Worm (Caenorhabditis elegans): Measurements from ENCODE around the gene srg-15.

The srg-15 gene

ce11 chrII:8746298-8746775, 36.1 kb upstream of the srg-15 start (continued):
- TF ChIP-seq ama-1 (optimal IDR thresholded peaks at IDR 0.05) (peak; percentile 96), mxl-2 (GFP tag; conservative IDR thresholded peaks at IDR 0.05) (peak; percentile 68), F49E8.2 (tag; optimal IDR thresholded peaks at IDR 0.05; ENCODE audit: borderline replicate concordance) (no peak), dve-1 (tag; optimal IDR thresholded peaks at IDR 0.05; ENCODE audit: insufficient read depth) (no peak), snpc-4 (tag; optimal IDR thresholded peaks at IDR 0.05) (no peak), duxl-1 (tag; optimal IDR thresholded peaks at IDR 0.05; ENCODE audit: poor library complexity) (peak; percentile 58), madf-5 (GFP tag; IDR thresholded peaks at IDR 0.05) (peak in 1 of 2 experiments; percentile 63; a peak in 1 of 4 replicates)

- TF ChIP-seq mxl-3 (GFP tag; optimal IDR thresholded peaks at IDR 0.05) (no peak), ceh-32 (tag; optimal IDR thresholded peaks at IDR 0.05; ENCODE audit: poor library complexity) (no peak), aha-1 (tag) (peak; percentile 90), sdz-12 (GFP tag; optimal IDR thresholded peaks at IDR 0.05) (no peak), nhr-102 (tag; optimal IDR thresholded peaks at IDR 0.05) (no peak), nhr-77 (tag; optimal IDR thresholded peaks at IDR 0.05) (peak; percentile 34), snpc-1.2 (GFP tag; IDR thresholded peaks at IDR 0.05) (no peak), rbr-2 (tag; optimal IDR thresholded peaks at IDR 0.05) (no peak), nhr-42 (GFP tag; IDR thresholded peaks at IDR 0.05) (no peak), hlh-11 (tag; optimal IDR thresholded peaks at IDR 0.05) (no peak), ceh-28 (tag; optimal IDR thresholded peaks at IDR 0.05) (no peak), Y5F2A.4 (GFP tag; optimal IDR thresholded peaks at IDR 0.05) (no peak), nhr-28 (tag; optimal IDR thresholded peaks at IDR 0.05) (no peak), pqm-1 (tag; optimal IDR thresholded peaks at IDR 0.05) (no peak), Y48G9A.11 (GFP tag; IDR thresholded peaks at IDR 0.05) (0 out of 2 replicates have a peak, but pooled peaks have one; percentile 23), F10B5.3 (tag; optimal IDR thresholded peaks at IDR 0.05) (no peak), ama-1 (optimal IDR thresholded peaks at IDR 0.05) (peak; percentile 74), hlh-30 (tag; optimal IDR thresholded peaks at IDR 0.05; ENCODE audit: insufficient read depth) (peak; percentile 8), gei-8 (GFP tag; optimal IDR thresholded peaks at IDR 0.05) (no peak), fkh-10 (GFP tag; optimal IDR thresholded peaks at IDR 0.05) (no peak), vab-7 (GFP tag; IDR thresholded peaks at IDR 0.05) (no peak), ZK546.5 (tag; optimal IDR thresholded peaks at IDR 0.05) (no peak), lin-13 (GFP tag; optimal IDR thresholded peaks at IDR 0.05) (no peak), ztf-11 (tag; optimal IDR thresholded peaks at IDR 0.05) (no peak), unc-39 (tag; optimal IDR thresholded peaks at IDR 0.05) (no peak), mdt-29 (GFP tag; IDR thresholded peaks at IDR 0.05) (no peak), nhr-41 (GFP tag; IDR thresholded peaks at IDR 0.05) (no peak), nhr-25 (tag; optimal IDR thresholded peaks at IDR 0.05; ENCODE audit: borderline replicate concordance, insufficient read depth) (peak; percentile 4), F26F4.8 (GFP tag; conservative IDR thresholded peaks at IDR 0.05) (no peak), lin-38 (GFP tag; IDR thresholded peaks at IDR 0.05) (no peak), hmg-1.1 (GFP tag; IDR thresholded peaks at IDR 0.05) (no peak), fos-1 (tag; optimal IDR thresholded peaks at IDR 0.05) (no peak), tra-1 (GFP tag; IDR thresholded peaks at IDR 0.05) (no peak), dve-1 (tag; optimal IDR thresholded peaks at IDR 0.05; ENCODE audit: insufficient read depth) (peak; percentile 50), pha-4 (GFP tag; IDR thresholded peaks at IDR 0.05) (no peak), pha-4 (tag; optimal IDR thresholded peaks at IDR 0.05) (no peak), mxl-2 (GFP tag; conservative IDR thresholded peaks at IDR 0.05) (peak; percentile 41), lsy-2 (tag; optimal IDR thresholded peaks at IDR 0.05) (peak in 1 of 2 experiments; percentile 47), zip-11 (GFP tag; IDR thresholded peaks at IDR 0.05) (no peak), ZK337.2 (GFP tag; IDR thresholded peaks at IDR 0.05) (no peak), dmd-6 (GFP tag; IDR thresholded peaks at IDR 0.05) (no peak), jun-1 (tag; optimal IDR thresholded peaks at IDR 0.05) (no peak), unc-130 (GFP tag; optimal IDR thresholded peaks at IDR 0.05) (no peak)
Observed at ce11 chrII:8745449-8746297, 35.5 kb upstream of the srg-15 start.

All from whole organism, L4 larva.